In genomic region chr3L:16958397-16959080, dm6 we compare ENCODE assay signal across 5 fruit fly cellular contexts.
TF ChIP-seq lines count a peak whose summit lies in the region.

No protein-coding gene starts in this region.

- no peak for TF ChIP-seq CTCF in whole organism, embryonic (GFP tag; optimal IDR thresholded peaks at IDR 0.05; lab: Kevin White, UChicago)

TF ChIP-seq in whole organism, adult, 20 proteins besides CTCF, POLR2A, EP300 and RAD21:
- peak; percentile 1 for TF ChIP-seq kay (GFP tag; lab: Kevin White, UChicago; ENCODE audit: borderline replicate concordance)
- TF ChIP-seq CG12768 (GFP tag; optimal IDR thresholded peaks at IDR 0.05; lab: Kevin White, UChicago): peak; percentile 23
- no peak for TF ChIP-seq Clk (GFP tag; optimal IDR thresholded peaks at IDR 0.05; lab: Kevin White, UChicago)
- TF ChIP-seq CG5204 (GFP tag; optimal IDR thresholded peaks at IDR 0.05; lab: Kevin White, UChicago): no peak
- peak; percentile 39 for TF ChIP-seq Mnt (GFP tag; optimal IDR thresholded peaks at IDR 0.05; lab: Kevin White, UChicago)
- TF ChIP-seq cic (GFP tag; optimal IDR thresholded peaks at IDR 0.05; lab: Kevin White, UChicago): peak; percentile 66

TF ChIP-seq in whole organism, embryonic, 481 proteins besides CTCF, POLR2A, EP300 and RAD21 (continues in another document):
- peak; percentile 45 for TF ChIP-seq BtbVII (GFP tag; optimal IDR thresholded peaks at IDR 0.05; lab: Kevin White, UChicago)
- TF ChIP-seq cwo (GFP tag; optimal IDR thresholded peaks at IDR 0.05; lab: Kevin White, UChicago): peak; percentile 99
- TF ChIP-seq mirr (GFP tag; optimal IDR thresholded peaks at IDR 0.05; lab: Kevin White, UChicago): peak; percentile 66
- TF ChIP-seq Fer2 (tag; optimal IDR thresholded peaks at IDR 0.05; lab: Kevin White, UChicago): no peak
- no peak for TF ChIP-seq MTF-1 (GFP tag; optimal IDR thresholded peaks at IDR 0.05; lab: Kevin White, UChicago; ENCODE audit: borderline replicate concordance)
- no peak for TF ChIP-seq wek (GFP tag; optimal IDR thresholded peaks at IDR 0.05; lab: Kevin White, UChicago)
- peak; percentile 52; the same call in 1 of the 2 replicates for TF ChIP-seq GATAe (GFP tag; conservative IDR thresholded peaks at IDR 0.05; lab: Robert Waterston, UW)
- no peak for TF ChIP-seq dpn (GFP tag; optimal IDR thresholded peaks at IDR 0.05; lab: Kevin White, UChicago)
- no peak for TF ChIP-seq tx (GFP tag; optimal IDR thresholded peaks at IDR 0.05; lab: Kevin White, UChicago)
- TF ChIP-seq Pdp1 (GFP tag; optimal IDR thresholded peaks at IDR 0.05; lab: Kevin White, UChicago): peak in 1 of 2 experiments; percentile 94
- TF ChIP-seq CG9727 (GFP tag; optimal IDR thresholded peaks at IDR 0.05; lab: Kevin White, UChicago): no peak
- peak; percentile 72 for TF ChIP-seq CG34376 (GFP tag; optimal IDR thresholded peaks at IDR 0.05; lab: Kevin White, UChicago)
- peak; percentile 92 for TF ChIP-seq CG12769 (tag; optimal IDR thresholded peaks at IDR 0.05; lab: Kevin White, UChicago)
- no peak for TF ChIP-seq gce (GFP tag; IDR thresholded peaks at IDR 0.05; lab: Robert Waterston, UW)
- TF ChIP-seq unpg (GFP tag; optimal IDR thresholded peaks at IDR 0.05; lab: Kevin White, UChicago): no peak
- TF ChIP-seq zfh1 (GFP tag; IDR thresholded peaks at IDR 0.05; lab: Robert Waterston, UW): no peak
- peak; percentile 79 for TF ChIP-seq Med (GFP tag; lab: Kevin White, UChicago)
- TF ChIP-seq sr (GFP tag; IDR thresholded peaks at IDR 0.05; lab: Robert Waterston, UW): peak; percentile 72; the same call in 1 of the 3 replicates
- peak; percentile 37 for TF ChIP-seq CG13624 (GFP tag; optimal IDR thresholded peaks at IDR 0.05; lab: Kevin White, UChicago)
- peak; percentile 17 for TF ChIP-seq pros (GFP tag; optimal IDR thresholded peaks at IDR 0.05; lab: Kevin White, UChicago)
- TF ChIP-seq nau (GFP tag; optimal IDR thresholded peaks at IDR 0.05; lab: Kevin White, UChicago): no peak

TF ChIP-seq in whole organism, prepupa, 60 proteins besides CTCF, POLR2A, EP300 and RAD21:
- TF ChIP-seq OdsH (GFP tag; optimal IDR thresholded peaks at IDR 0.05; lab: Kevin White, UChicago): no peak
- no peak for TF ChIP-seq CG34406 (GFP tag; optimal IDR thresholded peaks at IDR 0.05; lab: Kevin White, UChicago)
- peak; percentile 47 for TF ChIP-seq vri (GFP tag; optimal IDR thresholded peaks at IDR 0.05; lab: Kevin White, UChicago)
- TF ChIP-seq CG11902 (GFP tag; optimal IDR thresholded peaks at IDR 0.05; lab: Kevin White, UChicago): no peak
- no peak for TF ChIP-seq CG8632 (GFP tag; optimal IDR thresholded peaks at IDR 0.05; lab: Kevin White, UChicago)
- no peak for TF ChIP-seq Ets96B (tag; optimal IDR thresholded peaks at IDR 0.05; lab: Kevin White, UChicago)
- TF ChIP-seq CG3919 (GFP tag; optimal IDR thresholded peaks at IDR 0.05; lab: Kevin White, UChicago): no peak

TF ChIP-seq in whole organism, pupa, 21 proteins besides CTCF, POLR2A, EP300 and RAD21:
- TF ChIP-seq CG12605 (GFP tag; IDR thresholded peaks at IDR 0.05; lab: Robert Waterston, UW) (no peak), EcR (GFP tag; optimal IDR thresholded peaks at IDR 0.05; lab: Kevin White, UChicago) (peak; percentile 3), CG8159 (tag; optimal IDR thresholded peaks at IDR 0.05; lab: Kevin White, UChicago) (no peak), Pif1A (GFP tag; optimal IDR thresholded peaks at IDR 0.05; lab: Kevin White, UChicago) (no peak)

TF ChIP-seq in whole organism, wandering third instar larva, 38 proteins besides CTCF, POLR2A, EP300 and RAD21:
- TF ChIP-seq Rel (GFP tag; optimal IDR thresholded peaks at IDR 0.05; lab: Kevin White, UChicago) (no peak), Rel (tag; optimal IDR thresholded peaks at IDR 0.05; lab: Kevin White, UChicago) (peak; percentile 98), GATAd (GFP tag; optimal IDR thresholded peaks at IDR 0.05; lab: Kevin White, UChicago) (no peak), HLH106 (tag; optimal IDR thresholded peaks at IDR 0.05; lab: Kevin White, UChicago) (no peak)
TF ChIP-seq in whole organism, wandering third instar larva: peak in this region for 1.
